Worm (Caenorhabditis elegans) whole organism, dauer: Measurements from ENCODE around the gene rsef-1.

Source experiments
- unc-62 ChIP-seq: sonication (generic microtip); optimal IDR thresholded peaks from 2 replicates; lab custom pipeline; 2017; ENCODE audit warnings: missing biosample characterization, missing genetic modification reagents, missing genetic modification characterization

rsef-1 gene

DNA sequence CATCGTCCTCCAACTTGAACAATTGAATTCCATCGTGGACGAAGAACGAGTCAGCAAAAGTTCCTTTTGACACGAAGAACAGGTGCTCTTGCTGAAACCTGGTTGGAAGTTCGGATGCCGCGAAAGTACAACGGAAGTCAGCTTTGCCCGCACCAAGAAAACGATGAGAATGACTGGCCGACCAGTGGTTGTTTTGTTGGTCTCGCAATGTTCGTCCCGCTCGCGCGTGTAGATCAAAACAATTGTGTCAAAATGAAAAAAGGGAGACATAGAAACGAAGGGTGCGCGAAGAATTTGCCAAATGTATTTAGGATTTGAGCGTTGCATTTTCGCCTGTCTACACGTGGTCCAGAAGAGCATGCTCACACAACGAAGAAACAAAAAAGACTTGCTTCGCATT lies 30.2 kb downstream of the rsef-1 start, which contains the start of gene M02F4.1:
TSS of gene M02F4.1 (minus strand) at position 101 of the 400 bp plus-strand sequence.
- no peak for TF ChIP-seq unc-62 (GFP tag; lab: Kevin White, UChicago)

DNA sequence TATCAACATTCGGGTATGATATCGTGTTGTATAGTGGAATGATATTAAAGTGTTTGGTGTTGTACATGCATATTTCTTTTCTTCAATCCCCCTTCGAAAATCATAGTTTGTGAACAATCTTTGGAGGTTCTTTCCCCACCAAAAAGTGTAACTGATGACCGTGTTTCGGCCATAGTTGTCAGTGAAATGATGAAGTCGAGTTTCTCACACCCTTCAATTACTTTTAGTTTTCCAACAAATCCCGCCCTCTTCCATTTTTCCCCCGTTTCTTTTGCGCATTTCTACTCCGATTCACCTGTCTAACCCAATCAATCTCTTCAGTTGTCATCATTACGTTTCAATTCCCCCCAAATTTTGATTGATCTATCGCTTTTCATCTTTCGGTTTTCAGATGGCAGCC lies 34.1 kb downstream of the rsef-1 start:
- TF ChIP-seq unc-62 (GFP tag; lab: Kevin White, UChicago) = no peak

DNA sequence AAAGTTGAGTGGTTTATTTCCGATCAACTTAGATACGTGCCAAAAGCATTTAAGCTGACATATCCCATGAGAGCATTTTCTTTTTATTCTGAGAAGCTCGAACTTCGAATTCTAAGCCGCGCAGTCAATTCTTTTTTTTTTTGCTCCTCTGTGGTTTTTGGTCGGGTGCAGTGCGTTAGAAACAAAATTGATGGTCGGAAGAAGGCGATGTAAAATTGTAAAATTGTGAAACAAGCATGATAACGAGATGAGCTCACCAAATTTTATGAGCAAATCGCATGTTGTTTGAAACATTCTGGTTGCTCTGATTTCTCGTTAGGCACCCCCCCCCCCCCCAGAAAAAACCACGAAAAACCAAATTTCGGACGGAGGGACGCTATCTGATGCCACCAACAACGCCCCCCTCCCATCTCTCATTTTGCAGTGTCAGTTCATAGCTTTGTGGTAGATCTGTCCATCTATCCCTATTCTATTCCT lies 34.5 kb downstream of the rsef-1 start, which contains the start of gene aqp-7:
TSS of gene aqp-7 (plus strand) at position 427 of the 477 bp plus-strand sequence.
- no peak for TF ChIP-seq unc-62 (GFP tag; lab: Kevin White, UChicago)

DNA sequence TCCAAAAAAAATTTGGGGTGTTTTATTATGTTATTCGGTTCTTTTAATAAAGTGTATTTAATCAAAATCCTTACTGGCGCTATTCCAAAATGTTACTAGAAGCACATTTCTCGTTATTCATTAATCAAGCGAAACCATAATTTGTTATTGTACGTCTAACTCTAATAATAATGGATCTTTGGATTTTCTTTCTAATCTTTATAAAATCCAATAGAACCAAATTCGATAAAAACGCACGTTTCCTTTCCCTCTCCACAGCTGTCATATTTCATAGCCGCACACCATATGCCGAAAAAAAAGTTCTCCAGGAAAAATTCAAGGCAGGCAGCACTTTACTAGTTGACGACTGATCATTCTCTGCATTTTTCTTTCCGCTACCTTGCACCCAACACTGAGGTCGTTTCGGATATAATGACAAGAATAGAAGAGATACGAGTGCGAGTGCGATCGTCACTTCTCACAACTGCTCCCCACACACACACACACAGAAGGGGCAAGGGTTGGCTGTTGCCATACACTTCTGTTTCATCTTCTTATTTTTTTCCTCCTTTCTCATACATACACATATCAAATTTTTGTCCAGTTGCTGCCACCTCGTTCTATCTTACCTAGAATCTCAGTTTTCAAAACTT lies 35.5 kb downstream of the rsef-1 start:
- no peak for TF ChIP-seq unc-62 (GFP tag; lab: Kevin White, UChicago)

DNA sequence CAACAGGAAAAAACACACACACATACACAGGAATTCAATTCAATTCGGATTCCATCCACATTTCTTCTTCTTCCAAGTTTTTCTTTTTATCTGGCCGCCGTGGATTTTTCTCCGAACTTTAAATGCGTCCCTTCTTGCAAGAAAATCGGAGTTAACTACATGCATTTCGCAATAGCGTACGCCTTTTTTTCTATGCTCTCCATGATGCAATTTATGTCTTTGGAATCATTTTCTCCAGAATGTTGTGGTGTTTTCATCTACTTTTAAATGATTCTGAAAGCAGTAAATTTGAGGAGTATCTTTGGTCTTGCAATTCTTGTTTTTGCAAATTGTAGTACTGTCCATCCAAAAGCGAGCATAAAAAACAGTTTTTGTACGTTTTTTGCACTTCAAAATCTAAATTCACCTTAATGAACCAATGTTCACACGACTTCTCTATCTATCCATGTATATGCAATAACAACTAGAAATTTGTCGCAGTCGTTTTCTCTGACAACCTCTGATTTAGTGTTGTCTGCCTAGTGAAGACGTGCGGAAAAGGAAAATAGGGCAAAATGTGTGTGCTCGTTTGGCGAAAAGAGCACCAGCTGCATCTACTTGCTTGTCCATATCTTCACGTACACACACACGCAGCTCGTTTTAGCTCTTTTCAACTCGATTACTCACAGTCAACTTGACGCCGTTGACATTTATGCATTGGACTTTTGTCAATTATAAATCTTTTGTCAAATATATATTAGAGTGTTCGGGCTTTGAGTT lies 36.7 kb downstream of the rsef-1 start:
- TF ChIP-seq unc-62 (GFP tag; lab: Kevin White, UChicago) = no peak

DNA sequence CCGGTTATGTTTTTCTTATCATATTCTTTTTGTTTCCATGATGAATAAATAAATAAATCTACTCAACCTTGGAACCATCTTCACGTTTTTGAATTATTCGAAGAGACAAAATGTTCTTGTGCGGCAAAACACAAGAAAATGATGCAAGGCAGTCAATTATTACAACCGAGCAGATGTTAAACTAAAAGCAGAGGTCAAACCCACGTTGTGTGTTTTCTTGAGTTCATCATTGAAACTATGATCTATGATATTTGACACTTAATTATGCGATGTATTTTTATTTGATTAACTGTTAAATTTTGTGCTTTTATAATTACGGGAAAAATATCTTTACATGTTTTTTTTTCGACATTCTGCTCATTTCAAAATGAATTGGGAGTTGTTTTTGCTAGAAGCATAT lies 37.7 kb downstream of the rsef-1 start:
- TF ChIP-seq unc-62 (GFP tag; lab: Kevin White, UChicago) = no peak

DNA sequence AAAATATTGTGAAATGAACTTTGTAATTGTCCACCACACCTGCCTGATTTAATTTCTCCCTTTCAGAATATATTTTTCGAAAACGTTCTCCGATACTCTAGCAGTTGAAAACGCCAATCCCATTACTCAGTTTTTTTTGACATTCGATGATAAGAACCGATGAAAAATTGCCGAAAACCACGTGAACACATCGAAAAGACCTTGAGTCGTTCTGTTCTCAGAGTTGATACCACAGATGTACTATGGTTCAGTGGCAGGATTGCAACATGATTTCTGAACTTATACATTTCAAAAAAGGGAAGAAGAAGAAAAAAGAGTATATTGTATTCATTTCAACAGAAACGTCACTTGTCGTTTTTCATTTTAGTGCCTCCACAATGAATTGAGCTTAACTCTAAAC lies 39.2 kb downstream of the rsef-1 start:
- TF ChIP-seq unc-62 (GFP tag; lab: Kevin White, UChicago) = no peak

DNA sequence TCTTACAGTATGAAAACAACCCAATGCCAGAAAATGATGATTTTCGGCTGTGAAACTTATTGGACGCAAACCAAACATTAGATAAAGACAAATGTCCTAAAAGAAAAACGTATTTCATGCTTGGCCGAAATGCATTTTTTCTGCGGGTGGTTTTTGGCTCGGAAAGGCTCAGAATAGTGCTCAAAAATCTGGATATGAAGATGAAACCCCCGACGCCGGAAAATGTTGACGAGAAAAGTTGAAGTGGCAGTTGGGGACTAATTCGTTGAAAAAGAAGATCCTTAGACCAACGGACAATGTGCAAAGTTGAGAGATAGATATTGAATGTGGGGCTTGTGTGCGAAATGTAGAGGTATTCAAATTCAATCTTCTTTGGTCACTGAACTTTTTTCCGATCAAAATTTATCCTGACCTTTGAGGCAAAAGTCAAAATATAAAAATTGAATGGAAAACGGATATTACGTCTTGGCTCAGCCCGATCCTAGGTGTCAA lies 40.6 kb downstream of the rsef-1 start, which contains the start of gene flp-18:
TSS of gene flp-18 (minus strand) at position 51 of the 492 bp plus-strand sequence.
- no peak for TF ChIP-seq unc-62 (GFP tag; lab: Kevin White, UChicago)

DNA sequence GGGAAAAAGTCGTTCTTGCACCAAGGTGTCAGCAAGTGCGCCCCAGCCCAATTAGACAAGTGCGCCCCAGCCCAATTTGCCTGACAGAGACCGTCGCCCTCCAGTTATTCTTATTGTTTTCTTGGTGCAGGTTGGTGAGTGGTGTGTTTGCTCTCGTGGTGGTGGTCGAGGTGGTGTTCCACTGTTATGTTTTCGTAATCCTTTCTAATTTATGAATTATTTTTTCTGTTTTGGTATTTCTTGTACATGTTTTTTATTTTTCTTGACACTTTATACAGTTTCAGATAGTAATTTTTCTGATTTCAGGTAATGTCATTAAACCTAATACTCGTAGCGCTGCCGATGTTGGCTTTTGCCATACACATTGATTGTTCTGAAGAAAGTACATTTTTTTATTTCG lies 50.0 kb downstream of the rsef-1 start, which contains the start of gene Y48D7A.1:
TSS of gene Y48D7A.1 (plus strand) at position 301 of the 400 bp plus-strand sequence.
- no peak for TF ChIP-seq unc-62 (GFP tag; lab: Kevin White, UChicago)
